Worm (Caenorhabditis elegans): ENCODE data around the gene sdz-27.
A peak's percentile ranks its signal among the peaks of the same experiment; 100 is the strongest.

DNA sequence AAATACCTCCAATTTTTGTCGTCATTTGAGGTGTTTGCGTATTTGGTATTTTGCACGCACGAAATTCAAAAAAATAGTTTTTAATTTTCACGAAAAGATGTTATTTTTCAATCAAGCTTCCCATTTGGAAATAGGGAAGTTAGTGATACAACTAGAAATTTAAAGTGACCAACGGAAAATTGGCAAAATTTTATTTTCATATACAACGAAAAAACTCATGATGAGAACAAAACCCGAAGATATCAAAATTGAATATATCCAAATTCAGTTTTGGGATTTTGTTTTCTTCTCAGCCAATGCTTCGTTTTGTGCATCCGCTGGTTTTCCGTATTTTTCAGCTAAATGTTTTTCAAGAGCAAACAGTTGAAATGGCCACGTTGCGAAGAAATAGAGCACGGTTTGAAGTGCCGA lies 40.9 kb upstream of the sdz-27 start:
- TF ChIP-seq rec-8 (tag; optimal IDR thresholded peaks at IDR 0.05) (peak in 1 of 2 experiments; percentile 53), madf-8 (GFP tag; conservative IDR thresholded peaks at IDR 0.05) (no peak), nfya-2 (GFP tag; IDR thresholded peaks at IDR 0.05) (peak; percentile 73; the same call in 1 of the 2 replicates), snpc-4 (GFP tag; optimal IDR thresholded peaks at IDR 0.05) (peak; percentile 54), snpc-4 (tag; optimal IDR thresholded peaks at IDR 0.05) (peak in 2 of 4 experiments; percentile 37 to 45), nhr-90 (tag; optimal IDR thresholded peaks at IDR 0.05) (peak; percentile 24)
